Fruit fly (Drosophila melanogaster) whole organism, embryonic: ENCODE data around the gene IntS10.
A peak's percentile ranks its signal among the peaks of the same experiment; 100 is the strongest.

Experiments
- Awh ChIP-seq: fragments of 200-800 bp; sonication (Bioruptor generic); IDR thresholded peaks from 2 replicates; pipeline ENCODE4, ENCODE4 v1.3.6; 2022; ENCODE audit warnings: missing biosample characterization, missing genetic modification characterization
- Blimp-1 ChIP-seq: fragments of 200-800 bp; sonication (Bioruptor generic); optimal IDR thresholded peaks from 3 replicates; lab custom pipeline; 2018; ENCODE audit warnings: missing biosample characterization, missing genetic modification characterization, mild to moderate bottlenecking, moderate library complexity, missing genetic modification reagents
- CG11723 ChIP-seq: fragments of 200-800 bp; sonication (Bioruptor generic); optimal IDR thresholded peaks from 2 replicates; lab custom pipeline; 2017; ENCODE audit warnings: missing biosample characterization, mild to moderate bottlenecking, missing genetic modification characterization
- CG12659 ChIP-seq: fragments of 200-800 bp; sonication (Bioruptor generic); optimal IDR thresholded peaks from 3 replicates; lab custom pipeline; 2017; ENCODE audit warnings: mild to moderate bottlenecking, missing biosample characterization, missing genetic modification reagents, missing genetic modification characterization
- CG13624 ChIP-seq: fragments of 200-800 bp; sonication (Bioruptor generic); optimal IDR thresholded peaks from 2 replicates; lab custom pipeline; 2016; ENCODE audit warnings: missing biosample characterization, missing genetic modification characterization
- CG14441 ChIP-seq: fragments of 200-800 bp; sonication (Bioruptor generic); IDR thresholded peaks from 2 replicates; pipeline ENCODE4 v1.3.6; 2022; ENCODE audit warnings: missing biosample characterization, missing genetic modification characterization
- CG1529 ChIP-seq: fragments of 200-800 bp; sonication (Bioruptor generic); optimal IDR thresholded peaks from 3 replicates; lab custom pipeline; 2018; ENCODE audit warnings: missing biosample characterization, missing genetic modification characterization
- CG1602 ChIP-seq: fragments of 200-800 bp; sonication (Bioruptor generic); optimal IDR thresholded peaks from 3 replicates; lab custom pipeline; 2016; ENCODE audit warnings: missing biosample characterization, missing genetic modification characterization
- CG16813 ChIP-seq: fragments of 200-800 bp; sonication (Bioruptor generic); IDR thresholded peaks from 3 replicates; pipeline ENCODE4 v1.3.6; 2022; ENCODE audit warnings: missing biosample characterization, missing genetic modification characterization; ENCODE audit not compliant: partially characterized antibody
- CG17568 ChIP-seq: fragments of 200-800 bp; sonication (Bioruptor generic); optimal IDR thresholded peaks from 2 replicates; lab custom pipeline; 2018; ENCODE audit warnings: missing biosample characterization, mild to moderate bottlenecking, missing genetic modification characterization, moderate library complexity
- CG17829 ChIP-seq: fragments of 200-800 bp; optimal IDR thresholded peaks from 2 replicates; lab custom pipeline; 2019; ENCODE audit warnings: missing biosample characterization, mild to moderate bottlenecking, missing genetic modification characterization, moderate library complexity
- CG2116 ChIP-seq: fragments of 200-800 bp; sonication (Bioruptor generic); optimal IDR thresholded peaks from 3 replicates; lab custom pipeline; 2018; ENCODE audit warnings: missing biosample characterization, mild to moderate bottlenecking, missing genetic modification characterization
- CG2678 ChIP-seq: fragments of 200-800 bp; sonication (Bioruptor generic); optimal IDR thresholded peaks from 3 replicates; lab custom pipeline; 2019; ENCODE audit warnings: missing biosample characterization, mild to moderate bottlenecking, missing genetic modification characterization, moderate library complexity
- CG30431 ChIP-seq: fragments of 200-800 bp; sonication (Bioruptor generic); optimal IDR thresholded peaks from 2 replicates; lab custom pipeline; 2017; ENCODE audit warnings: missing biosample characterization, missing genetic modification characterization
- CG3726 ChIP-seq: fragments of 200-800 bp; sonication (Bioruptor generic); IDR thresholded peaks from 3 replicates; pipeline ENCODE4, ENCODE4 v1.3.6; 2022; ENCODE audit warnings: missing biosample characterization, missing genetic modification characterization
- CG3847 ChIP-seq: fragments of 200-800 bp; sonication (Bioruptor generic); IDR thresholded peaks from 2 replicates; pipeline ENCODE4 v1.3.6; 2022; ENCODE audit warnings: missing biosample characterization, missing genetic modification characterization
- CG6791 ChIP-seq: fragments of 200-800 bp; sonication (Bioruptor generic); IDR thresholded peaks from 3 replicates; pipeline ENCODE4 v1.3.6; 2022; ENCODE audit warnings: missing biosample characterization, missing genetic modification characterization; ENCODE audit not compliant: partially characterized antibody
- CG6854 ChIP-seq: fragments of 200-800 bp; sonication (Bioruptor generic); optimal IDR thresholded peaks from 3 replicates; lab custom pipeline; 2017; ENCODE audit warnings: missing biosample characterization, mild to moderate bottlenecking, missing genetic modification characterization
- CG7372 ChIP-seq: fragments of 200-800 bp; sonication (Bioruptor generic); IDR thresholded peaks from 2 replicates; pipeline ENCODE4 v1.3.6; 2022; ENCODE audit warnings: missing biosample characterization, missing genetic modification characterization
- CG9932 ChIP-seq: fragments of 200-800 bp; sonication (Bioruptor generic); IDR thresholded peaks from 2 replicates; pipeline ENCODE4 v1.3.6; 2022; ENCODE audit warnings: missing biosample characterization, missing genetic modification characterization
- Camta ChIP-seq: fragments of 200-800 bp; sonication (Bioruptor generic); optimal IDR thresholded peaks from 2 replicates; lab custom pipeline; 2016; ENCODE audit warnings: missing biosample characterization, missing genetic modification characterization
- D ChIP-seq, 2 experiments: fragments of 200-800 bp in 1 of 2; fragments of >200 bp in 1 of 2; sonication (Bioruptor generic) in 1 of 2; optimal IDR thresholded peaks; 2 replicates in 1 of 2; 3 replicates in 1 of 2; lab custom pipeline; 2017; ENCODE audit warnings: mild to moderate bottlenecking in 1 of 2, missing biosample characterization in 1 of 2, missing genetic modification characterization in 1 of 2, missing genetic modification reagents in 1 of 2
- Dek ChIP-seq: fragments of 200-800 bp; sonication (Bioruptor generic); optimal IDR thresholded peaks from 3 replicates; lab custom pipeline; 2019; ENCODE audit warnings: missing biosample characterization, mild to moderate bottlenecking, missing genetic modification characterization, moderate library complexity
- Fer2 ChIP-seq: fragments of 200-800 bp; sonication (Bioruptor generic); optimal IDR thresholded peaks from 2 replicates; lab custom pipeline; 2018; ENCODE audit warnings: missing biosample characterization, mild to moderate bottlenecking, missing genetic modification characterization, moderate library complexity
- H15 ChIP-seq: fragments of 200-800 bp; sonication (Bioruptor generic); IDR thresholded peaks from 3 replicates; pipeline ENCODE4 v1.3.6; 2022; ENCODE audit warnings: missing biosample characterization, missing genetic modification characterization
- HmgD ChIP-seq: fragments of 200-800 bp; sonication (Bioruptor generic); optimal IDR thresholded peaks from 3 replicates; lab custom pipeline; 2016; ENCODE audit warnings: missing biosample characterization, missing genetic modification characterization
- Six4 ChIP-seq: fragments of 200-800 bp; sonication (Bioruptor generic); optimal IDR thresholded peaks from 2 replicates; lab custom pipeline; 2016; ENCODE audit warnings: missing biosample characterization, missing genetic modification characterization
- chm ChIP-seq: fragments of 200-800 bp; sonication (Bioruptor generic); IDR thresholded peaks from 2 replicates; pipeline ENCODE4 v1.3.6; 2022; ENCODE audit warnings: missing biosample characterization, missing genetic modification characterization
- dm ChIP-seq: fragments of 200-800 bp; sonication (Bioruptor generic); optimal IDR thresholded peaks from 3 replicates; lab custom pipeline; 2016; ENCODE audit warnings: missing biosample characterization, missing genetic modification characterization
- lov ChIP-seq, 2 experiments: fragments of 200-800 bp in 1 of 2; fragments of >200 bp in 1 of 2; sonication (Bioruptor generic) in 1 of 2; IDR thresholded peaks in 1 of 2; optimal IDR thresholded peaks in 1 of 2; 2 replicates in 1 of 2; 3 replicates in 1 of 2; pipeline versions ENCODE4 v1.3.6 to Lab custom; 2017 to 2022; ENCODE audit warnings: missing biosample characterization in 1 of 2, missing genetic modification characterization in 1 of 2
- pan ChIP-seq, 4 experiments: fragments of >200 bp in 3 of 4; fragments of 200-800 bp in 1 of 4; sonication (Bioruptor generic) in 1 of 4; optimal IDR thresholded peaks in 3 of 4; IDR thresholded peaks in 1 of 4; 2 replicates each; pipeline versions ENCODE4 v1.3.6 to Lab custom; 2017 to 2022; ENCODE audit warnings: missing biosample characterization in 2 of 4, missing genetic modification characterization in 2 of 4, mixed read lengths in 1 of 4
- repo ChIP-seq: fragments of 200-800 bp; sonication (Bioruptor generic); optimal IDR thresholded peaks from 2 replicates; lab custom pipeline; 2016; ENCODE audit warnings: missing biosample characterization, missing genetic modification characterization
- rib ChIP-seq: fragments of 200-800 bp; sonication (Bioruptor generic); IDR thresholded peaks from 2 replicates; pipeline ENCODE4 v1.3.6; 2022; ENCODE audit warnings: missing biosample characterization, missing genetic modification characterization
- sc ChIP-seq, 3 experiments: fragments of >200 bp in 2 of 3; fragments of 200-800 bp in 1 of 3; sonication (Bioruptor generic) in 1 of 3; optimal IDR thresholded peaks; 2 replicates in 2 of 3; 3 replicates in 1 of 3; lab custom pipeline; 2017; ENCODE audit warnings: mild to moderate bottlenecking in 1 of 3, missing biosample characterization in 1 of 3, missing genetic modification characterization in 1 of 3, missing genetic modification reagents in 1 of 3
- sima ChIP-seq: fragments of 200-800 bp; sonication (Bioruptor generic); optimal IDR thresholded peaks from 2 replicates; lab custom pipeline; 2016; ENCODE audit warnings: missing biosample characterization, missing genetic modification characterization
- sna ChIP-seq: fragments of 200-800 bp; sonication (Bioruptor generic); IDR thresholded peaks from 2 replicates; pipeline ENCODE4 v1.3.6; 2022; ENCODE audit warnings: missing biosample characterization, missing genetic modification characterization; ENCODE audit not compliant: partially characterized antibody
- stwl ChIP-seq: fragments of 200-800 bp; sonication (Bioruptor generic); optimal IDR thresholded peaks from 3 replicates; lab custom pipeline; 2018; ENCODE audit warnings: missing biosample characterization, mild to moderate bottlenecking, missing genetic modification characterization, moderate library complexity
- trem ChIP-seq: fragments of 200-800 bp; optimal IDR thresholded peaks from 3 replicates; lab custom pipeline; 2019; ENCODE audit warnings: missing biosample characterization, mild to moderate bottlenecking, missing genetic modification characterization, moderate library complexity
- usp ChIP-seq: fragments of >200 bp; optimal IDR thresholded peaks from 2 replicates; lab custom pipeline; 2017; ENCODE audit warnings: missing biosample characterization, missing genetic modification characterization

IntS10 gene

DNA sequence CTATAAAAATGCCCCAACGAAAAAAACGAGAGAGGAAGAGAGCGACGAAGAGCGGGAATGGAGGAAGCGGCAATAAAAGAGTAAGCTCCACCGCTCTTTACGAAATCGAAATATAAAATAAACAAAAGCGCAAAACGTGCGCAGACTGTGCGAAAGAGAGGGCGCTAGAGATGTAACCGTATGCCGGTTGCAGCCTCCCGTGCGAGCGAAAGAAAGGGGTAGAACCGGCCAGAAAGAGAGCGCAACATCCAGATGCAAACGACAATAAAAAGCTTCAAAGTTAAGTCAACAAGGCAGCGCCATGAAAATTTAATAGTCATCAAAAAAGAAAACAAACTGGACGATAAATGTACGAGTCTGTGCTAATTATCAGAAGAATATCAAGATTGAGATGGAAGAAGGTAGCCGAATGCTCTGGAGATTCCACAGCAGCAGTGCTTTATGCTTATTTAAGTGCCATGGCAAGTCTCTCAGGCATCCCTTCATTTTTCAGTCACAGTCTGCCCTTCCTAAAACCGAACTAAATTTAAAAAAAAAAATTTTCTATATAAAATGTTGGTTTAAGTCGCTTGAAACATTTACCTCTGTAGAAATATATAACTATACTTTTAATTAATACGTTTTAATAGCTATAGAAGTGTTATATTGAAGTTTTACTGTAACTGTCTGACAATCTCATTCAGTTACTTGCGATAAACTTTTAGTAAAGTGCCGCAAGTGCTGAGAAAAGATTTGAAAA is 40.6 kb upstream of the IntS10 start (continued):
- TF ChIP-seq CG11723 (GFP tag; lab: Kevin White, UChicago) (peak; percentile 41), CG7372 (GFP tag; lab: Robert Waterston, UW) (peak; percentile 25; the same call in 1 of the 2 replicates), Blimp-1 (GFP tag; lab: Kevin White, UChicago) (peak; percentile 74), CG17829 (tag; lab: Kevin White, UChicago) (peak; percentile 71), CG30431 (peak; percentile 6), CG3726 (GFP tag; lab: Robert Waterston, UW) (peak; percentile 53; the same call in 1 of the 3 replicates), sc (optimal IDR thresholded peaks at IDR 0.05; lab: Kevin White, UChicago) (no peak), sc (GFP tag; optimal IDR thresholded peaks at IDR 0.05; lab: Kevin White, UChicago) (peak; percentile 39), CG2116 (peak; percentile 9), CG1529 (GFP tag; lab: Kevin White, UChicago) (peak; percentile 50), CG9932 (peak; percentile 80), Six4 (peak; percentile 40), CG3847 (GFP tag; lab: Robert Waterston, UW) (peak; percentile 60; the same call in 1 of the 2 replicates), CG6854 (GFP tag; lab: Kevin White, UChicago) (peak; percentile 58), dm (GFP tag; lab: Kevin White, UChicago) (no peak), CG14441 (peak; percentile 79), rib (no peak), stwl (tag; lab: Kevin White, UChicago) (no peak), CG1602 (GFP tag; lab: Kevin White, UChicago) (peak; percentile 39), Dek (tag; lab: Kevin White, UChicago) (peak; percentile 78), H15 (GFP tag; lab: Robert Waterston, UW) (peak; percentile 62; the same call in 2 of the 3 replicates), CG13624 (GFP tag; lab: Kevin White, UChicago) (peak; percentile 21), CG16813 (no peak), D (optimal IDR thresholded peaks at IDR 0.05; lab: Kevin White, UChicago) (no peak), D (GFP tag; optimal IDR thresholded peaks at IDR 0.05; lab: Kevin White, UChicago) (peak; percentile 43), CG2678 (tag; lab: Kevin White, UChicago) (peak; percentile 87), Awh (GFP tag; lab: Robert Waterston, UW) (peak; percentile 72), repo (GFP tag; lab: Kevin White, UChicago) (peak; percentile 52), CG17568 (peak; percentile 8), HmgD (GFP tag; lab: Kevin White, UChicago) (no peak), lov (optimal IDR thresholded peaks at IDR 0.05; lab: Kevin White, UChicago) (no peak), lov (GFP tag; IDR thresholded peaks at IDR 0.05; lab: Robert Waterston, UW) (no peak), pan (optimal IDR thresholded peaks at IDR 0.05; lab: Kevin White, UChicago) (no peak), pan (GFP tag; optimal IDR thresholded peaks at IDR 0.05 in 1 of 2, IDR thresholded peaks at IDR 0.05 in 1 of 2) (peak in 1 of 2 experiments; percentile 79), sima (GFP tag; lab: Kevin White, UChicago) (no peak), usp (GFP tag; lab: Kevin White, UChicago) (no peak), chm (GFP tag; lab: Robert Waterston, UW) (0 out of 2 replicates have a peak, but pooled peaks have one; percentile 22), Camta (peak; percentile 1), sna (GFP tag; lab: Robert Waterston, UW) (no peak), Fer2 (tag; lab: Kevin White, UChicago) (peak; percentile 17), trem (tag; lab: Kevin White, UChicago) (no peak), CG12659 (GFP tag; lab: Kevin White, UChicago) (peak; percentile 83), CG6791 (GFP tag; lab: Robert Waterston, UW) (no peak)
